Worm (Caenorhabditis elegans): ENCODE data around the gene snt-2.

DNA sequence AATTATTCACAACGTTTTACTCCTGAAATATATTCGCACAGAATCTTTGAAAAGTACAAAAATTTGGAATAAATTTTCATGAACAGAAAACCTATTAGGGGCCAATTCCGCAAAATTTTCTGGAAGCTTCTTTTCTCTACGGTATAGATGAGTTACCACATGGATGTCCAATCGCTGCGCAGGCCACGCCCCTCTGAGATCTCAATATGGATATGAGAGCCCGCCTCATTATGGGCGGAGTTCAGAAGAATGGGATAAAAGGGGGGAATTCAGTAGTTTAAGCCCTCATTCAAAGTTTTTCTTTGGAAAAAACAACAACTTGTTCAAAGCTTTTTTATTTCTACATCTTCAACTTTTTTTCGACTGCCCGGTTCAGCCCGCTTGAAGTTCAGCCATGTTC, 18.0 kb upstream of the snt-2 start, which contains the start of gene daf-7:
- no peak for TF ChIP-seq flt-1 (GFP tag; IDR thresholded peaks at IDR 0.05)
- no peak for TF ChIP-seq klf-2 (GFP tag; conservative IDR thresholded peaks at IDR 0.05)
- TF ChIP-seq ztf-29 (GFP tag; IDR thresholded peaks at IDR 0.05): no peak
- no peak for TF ChIP-seq T22C8.4 (GFP tag; IDR thresholded peaks at IDR 0.05)
